Fruit fly (Drosophila melanogaster): ENCODE data around the gene Hmgcl.

The Hmgcl gene

dm6 chr2L:6922091-6922753 lies 38.0 kb upstream of the Hmgcl start (continued):
- TF ChIP-seq Atf-2 (GFP tag; optimal IDR thresholded peaks at IDR 0.05) (peak; percentile 64), nom (GFP tag; optimal IDR thresholded peaks at IDR 0.05) (peak; percentile 49), CG2712 (tag; optimal IDR thresholded peaks at IDR 0.05) (peak; percentile 78), CG13424 (tag; optimal IDR thresholded peaks at IDR 0.05) (peak; percentile 65), pho (GFP tag; optimal IDR thresholded peaks at IDR 0.05) (peak; percentile 50), chm (GFP tag; IDR thresholded peaks at IDR 0.05) (no peak), Mrtf (GFP tag; IDR thresholded peaks at IDR 0.05) (no peak), Fer2 (tag; optimal IDR thresholded peaks at IDR 0.05) (peak; percentile 10), pzg (GFP tag; optimal IDR thresholded peaks at IDR 0.05) (no peak), Mes4 (GFP tag; optimal IDR thresholded peaks at IDR 0.05) (peak; percentile 66), tio (GFP tag; optimal IDR thresholded peaks at IDR 0.05) (no peak), row (GFP tag; IDR thresholded peaks at IDR 0.05) (peak; percentile 75; the same call in 2 of the 3 replicates), pros (GFP tag; optimal IDR thresholded peaks at IDR 0.05) (no peak), jumu (GFP tag; optimal IDR thresholded peaks at IDR 0.05) (peak; percentile 58), YL-1 (GFP tag; optimal IDR thresholded peaks at IDR 0.05) (no peak), fd96Cb (tag; optimal IDR thresholded peaks at IDR 0.05) (peak; percentile 66), Dek (tag; optimal IDR thresholded peaks at IDR 0.05) (no peak), caup (GFP tag; optimal IDR thresholded peaks at IDR 0.05; ENCODE audit: severe bottlenecking) (peak; percentile 60), Spps (tag; optimal IDR thresholded peaks at IDR 0.05) (peak; percentile 45), CG42726 (GFP tag; IDR thresholded peaks at IDR 0.05; ENCODE audit: partially characterized antibody) (no peak), sob (GFP tag; IDR thresholded peaks at IDR 0.05) (peak; percentile 74; the same call in 1 of the 2 replicates), danr (GFP tag; IDR thresholded peaks at IDR 0.05) (0 out of 2 replicates have a peak, but pooled peaks have one; percentile 30), tap (tag; optimal IDR thresholded peaks at IDR 0.05) (no peak), CG17385 (GFP tag; optimal IDR thresholded peaks at IDR 0.05) (peak; percentile 68), CG8290 (GFP tag; optimal IDR thresholded peaks at IDR 0.05) (peak; percentile 58), CG8290 (tag; optimal IDR thresholded peaks at IDR 0.05) (no peak), CG34422 (GFP tag; IDR thresholded peaks at IDR 0.05) (peak; percentile 74), Mad (GFP tag; optimal IDR thresholded peaks at IDR 0.05) (peak; percentile 63), Eip74EF (GFP tag; optimal IDR thresholded peaks at IDR 0.05) (no peak), CG2120 (GFP tag; optimal IDR thresholded peaks at IDR 0.05) (peak; percentile 70), Aef1 (GFP tag; IDR thresholded peaks at IDR 0.05) (no peak; the same call in 1 of the 3 replicates), slou (GFP tag; optimal IDR thresholded peaks at IDR 0.05) (no peak), CG17328 (GFP tag; IDR thresholded peaks at IDR 0.05) (peak; percentile 89), phol (tag; optimal IDR thresholded peaks at IDR 0.05) (peak; percentile 70), Ets97D (GFP tag; optimal IDR thresholded peaks at IDR 0.05) (peak; percentile 34), crp (GFP tag; optimal IDR thresholded peaks at IDR 0.05) (no peak), dmrt11E (tag; optimal IDR thresholded peaks at IDR 0.05) (peak; percentile 66), aop (GFP tag; IDR thresholded peaks at IDR 0.05) (no peak), Oli (tag; optimal IDR thresholded peaks at IDR 0.05) (no peak), CG14014 (GFP tag; IDR thresholded peaks at IDR 0.05) (peak; percentile 84; the same call in 1 of the 2 replicates), lbe (GFP tag; optimal IDR thresholded peaks at IDR 0.05) (peak; percentile 26), E2f1 (GFP tag; IDR thresholded peaks at IDR 0.05) (peak; percentile 53; the same call in 1 of the 2 replicates), emc (GFP tag; optimal IDR thresholded peaks at IDR 0.05) (peak; percentile 52), Stat92E (GFP tag; optimal IDR thresholded peaks at IDR 0.05) (no peak), esg (GFP tag; conservative IDR thresholded peaks at IDR 0.05) (no peak), CG7271 (tag; optimal IDR thresholded peaks at IDR 0.05) (peak; percentile 1), sd (tag; optimal IDR thresholded peaks at IDR 0.05) (no peak), Ravus (GFP tag; IDR thresholded peaks at IDR 0.05) (peak; percentile 5), CG3163 (GFP tag; optimal IDR thresholded peaks at IDR 0.05) (peak; percentile 53)
